Worm (Caenorhabditis elegans) whole organism, young adult: ENCODE measurements around the gene F01D5.1.

Experiments used
- D2030.7 ChIP-seq: fragments of 200-800 bp; sonication (Bioruptor generic); IDR thresholded peaks from 2 replicates; pipeline ENCODE4 v1.3.6; 2022; ENCODE audit warnings: missing genetic modification reagents, missing genetic modification characterization, missing compliant biosample characterization
- F55B11.4 ChIP-seq: sonication (generic microtip); optimal IDR thresholded peaks from 2 replicates; lab custom pipeline; 2016; ENCODE audit warnings: missing compliant biosample characterization, missing genetic modification characterization, borderline replicate concordance; ENCODE audit not compliant: insufficient read depth
- Y56A3A.18 ChIP-seq: fragments of 200-800 bp; sonication (Bioruptor generic); IDR thresholded peaks from 2 replicates; pipeline ENCODE4 v1.3.6; 2022; ENCODE audit warnings: missing genetic modification reagents, missing genetic modification characterization, missing compliant biosample characterization
- Y79H2A.3 ChIP-seq: fragments of 200-800 bp; sonication (Bioruptor generic); conservative IDR thresholded peaks from 2 replicates; pipeline ENCODE4 v1.3.6; 2022; ENCODE audit warnings: missing genetic modification reagents, missing genetic modification characterization, missing compliant biosample characterization
- ama-1 ChIP-seq, 3 experiments: fragments of 150-350 bp in 1 of 3; sonication (generic microtip) in 2 of 3; optimal IDR thresholded peaks; 2 replicates each; lab custom pipeline; 2014 to 2018; ENCODE audit warnings: missing biosample characterization in 2 of 3, missing genetic modification characterization in 2 of 3, missing genetic modification reagents in 2 of 3
- attf-6 ChIP-seq: fragments of 200-800 bp; sonication (Bioruptor generic); IDR thresholded peaks from 2 replicates; pipeline ENCODE4 v1.3.6; 2022; ENCODE audit warnings: missing genetic modification reagents, missing genetic modification characterization, missing compliant biosample characterization
- hrde-1 ChIP-seq: sonication (generic microtip); optimal IDR thresholded peaks from 2 replicates; lab custom pipeline; 2016; ENCODE audit warnings: missing genetic modification characterization, mild to moderate bottlenecking, missing compliant biosample characterization, moderate library complexity, missing genotype, missing genetic modification reagents, borderline replicate concordance
- madf-8 ChIP-seq: fragments of 200-800 bp; sonication (Bioruptor generic); conservative IDR thresholded peaks from 2 replicates; pipeline ENCODE4 v1.3.6; 2022; ENCODE audit warnings: missing genetic modification reagents, missing genetic modification characterization, missing compliant biosample characterization
- mxl-1 ChIP-seq: sonication (generic microtip); optimal IDR thresholded peaks from 2 replicates; lab custom pipeline; 2016; ENCODE audit warnings: missing genetic modification characterization, missing compliant biosample characterization
- unc-130 ChIP-seq: sonication (generic microtip); optimal IDR thresholded peaks from 2 replicates; lab custom pipeline; 2016; ENCODE audit warnings: missing genetic modification reagents, missing genetic modification characterization, missing compliant biosample characterization
- ztf-3 ChIP-seq: fragments of 200-800 bp; sonication (Bioruptor generic); optimal IDR thresholded peaks from 2 replicates; lab custom pipeline; 2018; ENCODE audit warnings: mild to moderate bottlenecking, missing genetic modification characterization, missing compliant biosample characterization

- TF ChIP-seq hrde-1 (no peak), F55B11.4 (no peak), attf-6 (no peak), D2030.7 (no peak), ama-1 (optimal IDR thresholded peaks at IDR 0.05; lab: Kevin White, UChicago) (no peak), ama-1 (GFP tag; optimal IDR thresholded peaks at IDR 0.05; lab: Kevin White, UChicago) (no peak), madf-8 (GFP tag; lab: Robert Waterston, UW) (no peak), Y79H2A.3 (GFP tag; lab: Robert Waterston, UW) (no peak), unc-130 (no peak), mxl-1 (tag; lab: Kevin White, UChicago) (no peak), Y56A3A.18 (no peak), ztf-3 (GFP tag; lab: Kevin White, UChicago) (no peak)
These were observed 39.0 kb downstream of the F01D5.1 start for ce11 chrII:13958359-13958758.
